Worm (Caenorhabditis elegans): Measurements from ENCODE around the gene tbc-2.

The tbc-2 gene

ce11 chrII:5785504-5785903, 41.7 kb downstream of the tbc-2 start:
- TF ChIP-seq ama-1 (optimal IDR thresholded peaks at IDR 0.05) = no peak
- TF ChIP-seq ceh-19 (GFP tag; optimal IDR thresholded peaks at IDR 0.05) = no peak
- TF ChIP-seq tbx-7 (tag; optimal IDR thresholded peaks at IDR 0.05) = no peak
- no peak for TF ChIP-seq F13H6.1 (tag; optimal IDR thresholded peaks at IDR 0.05)
- TF ChIP-seq elt-4 (tag; optimal IDR thresholded peaks at IDR 0.05) = no peak
- no peak for TF ChIP-seq ceh-24 (tag; optimal IDR thresholded peaks at IDR 0.05)
- TF ChIP-seq unc-86 (tag; optimal IDR thresholded peaks at IDR 0.05) = no peak
- TF ChIP-seq ceh-45 (GFP tag; IDR thresholded peaks at IDR 0.05) = no peak

- TF ChIP-seq odd-2 (tag; optimal IDR thresholded peaks at IDR 0.05) (peak; percentile 2), fkh-10 (GFP tag; optimal IDR thresholded peaks at IDR 0.05) (no peak), ceh-19 (GFP tag; optimal IDR thresholded peaks at IDR 0.05) (peak; percentile 73), nhr-232 (tag; optimal IDR thresholded peaks at IDR 0.05) (peak; percentile 49), pax-1 (tag; optimal IDR thresholded peaks at IDR 0.05) (no peak), fkh-6 (tag; optimal IDR thresholded peaks at IDR 0.05) (no peak), F13H6.1 (tag; optimal IDR thresholded peaks at IDR 0.05) (peak; percentile 5), npax-4 (tag; optimal IDR thresholded peaks at IDR 0.05) (peak; percentile 27), hlh-13 (GFP tag; optimal IDR thresholded peaks at IDR 0.05) (peak; percentile 39), ceh-18 (tag; optimal IDR thresholded peaks at IDR 0.05) (peak; percentile 45), ceh-24 (tag; optimal IDR thresholded peaks at IDR 0.05) (peak; percentile 17), K02D7.2 (tag; optimal IDR thresholded peaks at IDR 0.05) (peak; percentile 77), elt-2 (tag; optimal IDR thresholded peaks at IDR 0.05) (peak; percentile 90), unc-3 (GFP tag; conservative IDR thresholded peaks at IDR 0.05) (no peak; the same call in 1 of the 2 replicates), unc-3 (tag; optimal IDR thresholded peaks at IDR 0.05) (peak; percentile 9), eyg-1 (tag; optimal IDR thresholded peaks at IDR 0.05) (no peak), dmd-4 (tag; optimal IDR thresholded peaks at IDR 0.05; ENCODE audit: borderline replicate concordance) (peak; percentile 55), sdc-2 (tag; optimal IDR thresholded peaks at IDR 0.05) (peak; percentile 41), ceh-22 (tag; optimal IDR thresholded peaks at IDR 0.05) (no peak), pha-4 (tag; optimal IDR thresholded peaks at IDR 0.05) (no peak), ceh-6 (GFP tag; optimal IDR thresholded peaks at IDR 0.05) (peak; percentile 44), pat-9 (tag; optimal IDR thresholded peaks at IDR 0.05) (peak; percentile 42), lin-11 (tag; optimal IDR thresholded peaks at IDR 0.05) (peak; percentile 29), ets-4 (tag; optimal IDR thresholded peaks at IDR 0.05) (peak; percentile 6), Y22D7AL.16 (tag; optimal IDR thresholded peaks at IDR 0.05) (peak; percentile 53), sox-4 (tag; optimal IDR thresholded peaks at IDR 0.05) (peak; percentile 67), ceh-34 (tag; optimal IDR thresholded peaks at IDR 0.05) (peak; percentile 28), hlh-6 (tag; optimal IDR thresholded peaks at IDR 0.05) (peak; percentile 68), ttx-3 (tag; optimal IDR thresholded peaks at IDR 0.05) (peak; percentile 38), pha-2 (tag; optimal IDR thresholded peaks at IDR 0.05) (peak; percentile 48), nfya-1 (tag; optimal IDR thresholded peaks at IDR 0.05) (peak; percentile 40), gmeb-2 (tag; optimal IDR thresholded peaks at IDR 0.05) (peak; percentile 55), ceh-30 (tag; optimal IDR thresholded peaks at IDR 0.05) (no peak), ceh-45 (GFP tag; IDR thresholded peaks at IDR 0.05) (peak; percentile 65; the same call in 1 of the 2 replicates), ceh-31 (tag; optimal IDR thresholded peaks at IDR 0.05) (peak; percentile 44), ztf-16 (tag; optimal IDR thresholded peaks at IDR 0.05) (peak; percentile 86), ref-2 (tag; optimal IDR thresholded peaks at IDR 0.05) (peak; percentile 41), ceh-9 (tag; optimal IDR thresholded peaks at IDR 0.05) (peak; percentile 61), madf-2 (tag; optimal IDR thresholded peaks at IDR 0.05) (no peak), hlh-15 (tag; optimal IDR thresholded peaks at IDR 0.05) (peak; percentile 17), dve-1 (tag; optimal IDR thresholded peaks at IDR 0.05) (peak; percentile 73), T23F11.4 (GFP tag; optimal IDR thresholded peaks at IDR 0.05) (peak; percentile 66), ceh-48 (tag; optimal IDR thresholded peaks at IDR 0.05) (peak; percentile 31), unc-55 (GFP tag; optimal IDR thresholded peaks at IDR 0.05) (peak; percentile 12), tbx-2 (tag; optimal IDR thresholded peaks at IDR 0.05) (peak; percentile 60)
These were observed 45.0 kb downstream of the tbc-2 start, which contains the start of gene K05F1.6 for ce11 chrII:5781935-5782921. Gene K05F1.6, plus strand, starts transcription at chrII:5782520.
